Worm (Caenorhabditis elegans) whole organism, late embryonic: ENCODE results near the gene Y54F10BM.6.

Experiments used
- ceh-18 ChIP-seq: sonication (generic microtip); optimal IDR thresholded peaks from 2 replicates; lab custom pipeline; 2016; ENCODE audit warnings: missing genetic modification characterization, missing compliant biosample characterization
- ceh-2 ChIP-seq: sonication (generic microtip); optimal IDR thresholded peaks from 2 replicates; lab custom pipeline; 2016; ENCODE audit warnings: missing genotype, missing genetic modification characterization, missing compliant biosample characterization
- ceh-24 ChIP-seq: sonication (generic microtip); optimal IDR thresholded peaks from 2 replicates; lab custom pipeline; 2016; ENCODE audit warnings: mild to moderate bottlenecking, missing genetic modification characterization, missing compliant biosample characterization
- ceh-31 ChIP-seq: sonication (generic microtip); optimal IDR thresholded peaks from 2 replicates; lab custom pipeline; 2016; ENCODE audit warnings: missing genetic modification characterization, missing compliant biosample characterization
- ceh-34 ChIP-seq: sonication (generic microtip); optimal IDR thresholded peaks from 2 replicates; lab custom pipeline; 2016; ENCODE audit warnings: mild to moderate bottlenecking, missing genetic modification characterization, missing compliant biosample characterization
- ceh-48 ChIP-seq: sonication (generic microtip); optimal IDR thresholded peaks from 2 replicates; lab custom pipeline; 2016; ENCODE audit warnings: missing genetic modification characterization, inconsistent platforms, missing compliant biosample characterization
- ceh-6 ChIP-seq: fragments of 200-800 bp; sonication (Bioruptor generic); optimal IDR thresholded peaks from 2 replicates; lab custom pipeline; 2018; ENCODE audit warnings: mild to moderate bottlenecking, missing genetic modification characterization, missing compliant biosample characterization
- dve-1 ChIP-seq: sonication (generic microtip); optimal IDR thresholded peaks from 2 replicates; lab custom pipeline; 2017; ENCODE audit warnings: antibody characterized with exemption, mild to moderate bottlenecking, missing genetic modification characterization, missing compliant biosample characterization
- elt-2 ChIP-seq: sonication (generic microtip); optimal IDR thresholded peaks from 2 replicates; lab custom pipeline; 2016; ENCODE audit warnings: missing genetic modification reagents, missing genetic modification characterization, missing compliant biosample characterization
- ets-4 ChIP-seq: sonication (generic microtip); optimal IDR thresholded peaks from 2 replicates; lab custom pipeline; 2016; ENCODE audit warnings: missing genetic modification characterization, missing compliant biosample characterization
- eyg-1 ChIP-seq: sonication (generic microtip); optimal IDR thresholded peaks from 2 replicates; lab custom pipeline; 2016; ENCODE audit warnings: missing genotype, missing genetic modification characterization, missing compliant biosample characterization
- fkh-6 ChIP-seq: sonication (generic microtip); optimal IDR thresholded peaks from 2 replicates; lab custom pipeline; 2016; ENCODE audit warnings: missing genetic modification characterization, missing compliant biosample characterization
- gmeb-2 ChIP-seq: sonication (generic microtip); optimal IDR thresholded peaks from 2 replicates; lab custom pipeline; 2016; ENCODE audit warnings: missing genetic modification characterization, inconsistent platforms, missing compliant biosample characterization
- hlh-13 ChIP-seq: fragments of 200-800 bp; sonication (Bioruptor generic); optimal IDR thresholded peaks from 2 replicates; lab custom pipeline; 2018; ENCODE audit warnings: mild to moderate bottlenecking, missing genetic modification characterization, missing compliant biosample characterization
- hlh-6 ChIP-seq: sonication (generic microtip); optimal IDR thresholded peaks from 2 replicates; lab custom pipeline; 2016; ENCODE audit warnings: missing genotype, missing genetic modification characterization, missing compliant biosample characterization
- hlh-8 ChIP-seq: sonication (generic microtip); optimal IDR thresholded peaks from 2 replicates; lab custom pipeline; 2016; ENCODE audit warnings: missing genotype, missing genetic modification characterization, missing compliant biosample characterization
- lim-6 ChIP-seq: sonication (generic microtip); optimal IDR thresholded peaks from 2 replicates; lab custom pipeline; 2016; ENCODE audit warnings: missing genetic modification characterization, missing compliant biosample characterization
- madf-2 ChIP-seq: sonication (generic microtip); optimal IDR thresholded peaks from 2 replicates; lab custom pipeline; 2017; ENCODE audit warnings: missing genetic modification characterization, missing compliant biosample characterization
- nfya-1 ChIP-seq: sonication (generic microtip); optimal IDR thresholded peaks from 2 replicates; lab custom pipeline; 2017; ENCODE audit warnings: missing genetic modification characterization, mild to moderate bottlenecking, missing compliant biosample characterization, antibody characterized with exemption, moderate library complexity
- nhr-232 ChIP-seq: sonication (generic microtip); optimal IDR thresholded peaks from 2 replicates; lab custom pipeline; 2016; ENCODE audit warnings: missing genetic modification characterization, missing compliant biosample characterization
- pag-3 ChIP-seq: sonication (generic microtip); optimal IDR thresholded peaks from 2 replicates; lab custom pipeline; 2016; ENCODE audit warnings: missing compliant biosample characterization, missing genetic modification characterization, borderline replicate concordance
- pha-2 ChIP-seq: sonication (generic microtip); optimal IDR thresholded peaks from 2 replicates; lab custom pipeline; 2017; ENCODE audit warnings: mild to moderate bottlenecking, missing genetic modification characterization, missing compliant biosample characterization
- pha-4 ChIP-seq: fragments of 150-350 bp; optimal IDR thresholded peaks from 2 replicates; lab custom pipeline; 2018; ENCODE audit warnings: missing biosample characterization, missing genetic modification reagents, missing genetic modification characterization
- pros-1 ChIP-seq: fragments of 150-350 bp; optimal IDR thresholded peaks from 2 replicates; lab custom pipeline; 2014; ENCODE audit warnings: missing biosample characterization, missing genetic modification reagents, missing genetic modification characterization
- ref-2 ChIP-seq: sonication (generic microtip); optimal IDR thresholded peaks from 2 replicates; lab custom pipeline; 2016; ENCODE audit warnings: missing genetic modification characterization, missing compliant biosample characterization
- sdc-2 ChIP-seq: sonication (generic microtip); optimal IDR thresholded peaks from 2 replicates; lab custom pipeline; 2016; ENCODE audit warnings: missing genotype, missing genetic modification characterization, missing compliant biosample characterization
- sox-2 ChIP-seq: fragments of 200-800 bp; sonication (Bioruptor generic); IDR thresholded peaks from 2 replicates; pipeline ENCODE4 v1.3.6; 2022; ENCODE audit warnings: missing genetic modification reagents, missing genetic modification characterization, missing compliant biosample characterization
- sox-4 ChIP-seq: sonication (generic microtip); optimal IDR thresholded peaks from 2 replicates; lab custom pipeline; 2017; ENCODE audit warnings: mild to moderate bottlenecking, missing genetic modification characterization, inconsistent platforms, missing compliant biosample characterization
- syd-9 ChIP-seq: sonication (generic microtip); optimal IDR thresholded peaks from 2 replicates; lab custom pipeline; 2016; ENCODE audit warnings: mild to moderate bottlenecking, missing genetic modification characterization, moderate library complexity, missing compliant biosample characterization
- tbx-2 ChIP-seq: sonication (generic microtip); optimal IDR thresholded peaks from 2 replicates; lab custom pipeline; 2016; ENCODE audit warnings: missing genetic modification characterization, missing compliant biosample characterization
- unc-3 ChIP-seq, 2 experiments: fragments of 200-800 bp in 1 of 2; sonication (Bioruptor generic) in 1 of 2; sonication (generic microtip) in 1 of 2; conservative IDR thresholded peaks in 1 of 2; optimal IDR thresholded peaks in 1 of 2; 2 replicates each; pipeline versions ENCODE4 v1.3.6 to Lab custom; 2016 to 2022; ENCODE audit warnings: missing compliant biosample characterization in 2 of 2, missing genetic modification characterization in 2 of 2, missing genetic modification reagents in 1 of 2
- unc-42 ChIP-seq: sonication (generic microtip); optimal IDR thresholded peaks from 2 replicates; lab custom pipeline; 2016; ENCODE audit warnings: missing genotype, missing genetic modification characterization, missing compliant biosample characterization
- unc-55 ChIP-seq: sonication (generic microtip); optimal IDR thresholded peaks from 2 replicates; lab custom pipeline; 2017; ENCODE audit warnings: missing biosample characterization, missing genetic modification reagents, missing genetic modification characterization
- zip-5 ChIP-seq: sonication (generic microtip); optimal IDR thresholded peaks from 2 replicates; lab custom pipeline; 2016; ENCODE audit warnings: missing genetic modification characterization, missing compliant biosample characterization

Y54F10BM.6 gene

DNA sequence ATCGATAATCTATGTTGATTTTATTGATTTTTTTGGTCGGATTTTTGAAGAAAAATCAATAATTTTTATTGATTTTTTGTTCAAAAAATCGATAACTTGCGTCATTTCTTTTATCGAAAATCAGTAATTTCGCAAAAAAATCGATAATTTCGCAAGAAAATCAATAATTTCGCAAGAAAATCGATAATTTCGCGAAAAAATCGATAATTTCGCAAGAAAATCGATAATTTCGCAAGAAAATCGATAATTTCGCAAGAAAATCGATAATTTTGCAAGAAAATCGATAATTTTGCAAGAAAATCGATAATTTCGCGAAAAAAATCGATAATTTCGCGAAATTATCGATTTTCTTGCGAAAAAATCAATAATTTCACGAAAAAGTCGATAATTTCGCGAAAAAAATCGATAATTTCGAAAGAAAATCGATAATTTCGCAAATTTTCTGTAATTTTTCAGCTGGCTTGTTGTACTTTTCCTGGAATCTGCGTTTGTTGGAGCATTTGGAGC, 20.4 kb downstream of the Y54F10BM.6 start:
- no peak for TF ChIP-seq ceh-6
- TF ChIP-seq ceh-48, result peak; percentile 92
- TF ChIP-seq ceh-18 (tag; lab: Kevin White, UChicago), result no peak

DNA sequence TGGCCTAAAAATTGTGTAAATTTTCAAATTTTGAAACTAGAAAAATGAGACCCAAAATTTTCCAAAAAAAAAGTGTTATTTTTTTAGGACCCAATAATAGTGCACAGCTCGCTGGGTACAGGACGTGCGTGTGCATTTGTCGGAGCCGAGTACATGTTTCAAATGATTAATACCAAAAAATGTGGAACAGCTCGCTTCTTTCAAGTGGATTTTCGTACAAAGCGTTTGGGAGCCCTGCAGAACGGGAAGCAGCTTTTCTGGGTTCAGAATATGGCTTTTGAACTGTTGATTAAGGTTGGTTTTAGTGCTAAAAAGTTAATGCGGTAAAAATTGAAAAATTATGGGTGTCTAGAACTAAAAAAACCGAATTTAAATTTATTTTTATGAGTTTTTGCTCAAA, 25.2 kb downstream of the Y54F10BM.6 start:
- TF ChIP-seq ets-4 (tag; lab: Kevin White, UChicago), result no peak
- no peak for TF ChIP-seq gmeb-2 (tag; lab: Kevin White, UChicago)
- TF ChIP-seq fkh-6 (tag; lab: Kevin White, UChicago), result no peak
- TF ChIP-seq pros-1 (tag; lab: Kevin White, UChicago), result no peak
- no peak for TF ChIP-seq ceh-6
- TF ChIP-seq ceh-24 (tag; lab: Kevin White, UChicago), result no peak
- no peak for TF ChIP-seq zip-5 (tag; lab: Kevin White, UChicago)

DNA sequence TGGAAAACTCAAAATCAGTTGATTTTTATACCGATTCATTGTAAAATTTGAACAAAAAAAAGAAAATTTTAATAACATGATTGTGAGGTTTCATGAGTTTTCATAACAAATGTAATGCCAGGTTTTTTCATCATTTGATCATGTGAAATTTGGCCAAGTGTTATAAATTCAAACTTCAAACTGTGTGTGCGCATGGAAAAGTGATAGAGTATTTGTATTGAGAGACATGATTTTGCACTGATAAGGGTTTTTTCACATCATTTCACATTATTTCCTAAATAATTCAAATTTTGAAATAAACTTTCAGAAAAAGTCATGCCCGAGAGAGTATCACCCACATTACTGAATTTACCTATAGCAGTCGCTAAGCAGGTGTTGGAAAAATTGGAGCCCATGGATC, 28.1 kb downstream of the Y54F10BM.6 start, which contains the start of gene fbxa-219:
fbxa-219 (plus strand) TSS at position 277 of the 400 bp plus-strand sequence.
- TF ChIP-seq pag-3 (no peak), madf-2 (tag; lab: Kevin White, UChicago) (no peak)

DNA sequence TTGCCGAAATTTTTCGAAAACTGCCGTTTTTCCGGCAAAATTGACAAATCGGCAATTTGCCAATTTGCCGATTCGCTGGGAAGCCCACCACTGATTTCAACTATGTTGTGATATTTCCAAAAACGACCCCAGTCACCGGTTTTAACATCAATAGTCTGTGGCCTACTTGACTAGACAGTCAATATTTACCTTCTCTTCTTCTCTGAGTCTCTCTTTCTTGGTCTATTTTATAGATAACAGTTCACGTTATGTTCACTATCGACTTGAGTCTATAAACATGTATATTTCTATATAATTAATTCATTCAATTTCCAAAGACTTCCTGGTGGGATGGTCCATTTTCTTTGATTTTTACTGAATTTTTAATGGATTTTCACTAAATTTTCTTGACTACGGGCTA, 31.7 kb downstream of the Y54F10BM.6 start:
- no peak for TF ChIP-seq pha-4
- TF ChIP-seq pha-2 (tag; lab: Kevin White, UChicago), result no peak
- TF ChIP-seq elt-2 (tag; lab: Kevin White, UChicago), result peak; percentile 48
- TF ChIP-seq tbx-2 (tag; lab: Kevin White, UChicago), result no peak

DNA sequence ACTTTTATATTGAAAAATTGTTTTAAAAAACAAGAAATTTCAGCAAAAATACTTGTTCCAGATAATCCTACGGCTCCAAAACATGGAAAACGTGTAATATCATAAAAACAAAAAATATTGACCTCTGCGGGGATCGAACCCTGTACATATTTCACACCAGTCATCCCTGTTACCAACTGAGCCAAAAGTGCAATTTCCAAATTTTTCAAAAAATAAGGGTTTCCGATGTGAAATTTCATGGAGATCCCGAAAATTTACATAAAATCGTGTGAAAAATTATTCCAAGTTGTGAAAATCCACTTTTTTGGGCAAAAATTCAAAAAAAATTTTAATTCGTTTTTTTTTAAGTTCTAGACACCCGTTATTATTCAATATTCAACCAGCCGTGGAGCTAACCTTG, 41.1 kb downstream of the Y54F10BM.6 start:
- TF ChIP-seq hlh-13 (GFP tag; lab: Kevin White, UChicago) (no peak), sdc-2 (tag; lab: Kevin White, UChicago) (no peak), unc-42 (tag; lab: Kevin White, UChicago) (no peak), ceh-48 (no peak)

DNA sequence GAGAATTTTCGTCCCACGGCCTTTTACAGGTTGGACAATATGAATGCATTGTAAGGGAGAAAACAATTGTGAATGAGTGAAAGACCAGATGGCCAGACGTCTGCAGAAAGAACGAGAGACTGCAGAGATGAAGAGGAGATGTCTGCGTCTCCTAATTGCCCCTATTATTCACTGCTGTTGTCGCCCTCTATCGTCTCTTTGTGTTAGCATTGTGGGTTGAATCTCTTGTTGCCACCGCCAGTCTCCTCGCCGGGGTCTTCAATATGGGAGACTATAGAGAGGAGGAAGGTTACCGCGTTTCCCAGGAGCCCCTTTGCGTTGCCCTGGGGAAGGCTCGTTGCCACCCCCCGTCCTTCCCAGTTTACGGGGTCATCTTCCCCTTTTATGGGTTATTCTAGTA, 41.8 kb downstream of the Y54F10BM.6 start, which contains the start of gene Y54F10BM.9:
Y54F10BM.9 (minus strand) TSS at position 61 of the 400 bp plus-strand sequence.
- TF ChIP-seq unc-3 (GFP tag; conservative IDR thresholded peaks at IDR 0.05; lab: Robert Waterston, UW), result no peak
- no peak for TF ChIP-seq unc-3 (tag; optimal IDR thresholded peaks at IDR 0.05; lab: Kevin White, UChicago)
- TF ChIP-seq syd-9 (tag; lab: Kevin White, UChicago), result no peak
- TF ChIP-seq ceh-2, result peak; percentile 3
- TF ChIP-seq tbx-2 (tag; lab: Kevin White, UChicago), result peak; percentile 49
- TF ChIP-seq ref-2, result peak; percentile 69
- no peak for TF ChIP-seq pag-3
- TF ChIP-seq unc-42 (tag; lab: Kevin White, UChicago), result peak; percentile 10
- no peak for TF ChIP-seq eyg-1
- no peak for TF ChIP-seq dve-1 (tag; lab: Kevin White, UChicago)
- no peak for TF ChIP-seq nhr-232 (tag; lab: Kevin White, UChicago)
- peak; percentile 34 for TF ChIP-seq hlh-8 (tag; lab: Kevin White, UChicago)
- peak; percentile 68 for TF ChIP-seq unc-55 (GFP tag; lab: Kevin White, UChicago)
- no peak for TF ChIP-seq lim-6 (tag; lab: Kevin White, UChicago)
- peak; percentile 46 for TF ChIP-seq nfya-1
- TF ChIP-seq hlh-6, result no peak
- TF ChIP-seq sox-4 (tag; lab: Kevin White, UChicago), result no peak
- peak; percentile 34 for TF ChIP-seq pros-1 (tag; lab: Kevin White, UChicago)
- peak; percentile 76 for TF ChIP-seq sox-2
- TF ChIP-seq ceh-31 (tag; lab: Kevin White, UChicago), result peak; percentile 76
- TF ChIP-seq sdc-2 (tag; lab: Kevin White, UChicago), result no peak
- no peak for TF ChIP-seq ets-4 (tag; lab: Kevin White, UChicago)
- TF ChIP-seq ceh-34, result peak; percentile 19
- TF ChIP-seq, all 69 proteins: peak for 11
